Fruit fly (Drosophila melanogaster): ENCODE data around the gene Rubicon.
A peak's percentile ranks its signal among the peaks of the same experiment; 100 is the strongest.

Gene Rubicon

DNA sequence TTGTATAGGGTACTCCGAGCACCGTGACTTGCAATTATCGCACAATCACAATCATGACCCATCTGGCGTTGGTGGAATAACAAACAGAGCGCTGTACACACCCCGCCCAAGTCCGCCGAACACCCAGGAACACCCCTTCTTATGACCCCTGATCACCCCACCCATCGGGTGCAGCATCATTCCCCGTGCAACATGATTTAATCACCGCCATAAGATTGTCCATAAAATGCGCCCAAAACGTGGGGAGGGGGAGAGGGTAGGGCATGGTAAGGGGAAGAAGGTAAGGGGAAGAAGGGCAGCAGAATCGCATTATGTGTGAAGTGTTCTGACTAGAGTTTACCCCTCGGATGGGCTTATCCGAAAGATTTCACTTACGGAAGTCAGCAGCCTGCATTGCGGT lies 16.5 kb upstream of the Rubicon start:
- no peak for TF ChIP-seq CG8478 (optimal IDR thresholded peaks at IDR 0.05)
- no peak for TF ChIP-seq pan (optimal IDR thresholded peaks at IDR 0.05)
- no peak for TF ChIP-seq Dll (optimal IDR thresholded peaks at IDR 0.05)
- TF ChIP-seq usp (GFP tag; optimal IDR thresholded peaks at IDR 0.05) = no peak
- no peak for TF ChIP-seq psq (optimal IDR thresholded peaks at IDR 0.05)
- no peak for TF ChIP-seq EcR (GFP tag; optimal IDR thresholded peaks at IDR 0.05)

DNA sequence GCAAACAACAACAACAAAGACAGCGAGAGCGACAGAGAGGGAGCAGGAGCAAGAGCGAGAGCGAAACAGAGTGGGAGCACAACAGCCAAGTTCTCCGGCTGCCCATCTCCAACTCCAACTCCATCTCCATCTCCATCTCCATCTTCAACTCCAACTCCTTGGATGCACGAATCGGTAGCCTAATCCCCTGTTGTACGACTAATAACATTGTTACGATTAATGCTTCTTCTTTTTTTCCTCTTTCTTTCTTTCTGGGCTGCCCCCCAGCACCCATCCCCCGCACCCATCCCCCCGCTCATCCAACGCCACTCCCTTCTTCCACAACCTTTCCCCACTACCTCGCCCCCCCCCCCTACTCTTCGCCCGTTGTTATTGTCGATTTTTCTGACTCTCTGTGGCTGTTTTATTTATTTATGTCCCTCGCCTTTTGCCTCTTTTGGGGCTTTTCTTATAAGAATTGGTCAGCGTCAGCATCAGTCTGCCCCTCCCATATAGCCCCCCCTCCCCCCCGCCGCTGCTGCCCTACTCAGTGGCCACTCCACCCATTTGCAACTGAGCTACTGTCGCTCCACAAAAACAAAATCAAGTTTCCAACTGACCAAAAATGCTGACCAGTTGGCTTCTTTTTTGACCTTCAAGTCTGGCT lies 15.6 kb upstream of the Rubicon start:
- TF ChIP-seq psq (optimal IDR thresholded peaks at IDR 0.05) (no peak), Dll (optimal IDR thresholded peaks at IDR 0.05) (peak; percentile 57), usp (GFP tag; optimal IDR thresholded peaks at IDR 0.05) (no peak)

DNA sequence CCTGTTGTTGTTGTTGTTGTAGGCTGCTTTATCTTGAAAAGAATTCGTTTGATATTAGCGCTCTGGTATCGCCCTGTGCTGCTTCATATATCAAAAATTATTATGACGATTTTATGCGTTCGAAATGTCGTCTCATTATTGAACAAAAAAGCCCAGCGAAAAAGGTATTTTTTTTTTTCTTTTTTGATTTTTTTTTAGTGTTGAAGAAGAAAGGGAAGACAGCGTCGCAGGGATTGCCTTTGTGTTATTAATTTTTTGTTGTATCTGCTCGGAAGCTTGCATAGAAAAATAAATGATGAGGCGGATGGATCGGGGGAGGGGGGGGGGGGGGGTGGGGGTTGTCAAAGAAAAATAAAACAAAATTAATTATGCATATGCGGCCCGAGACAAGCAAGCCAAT lies 14.6 kb upstream of the Rubicon start:
- no peak for TF ChIP-seq psq (optimal IDR thresholded peaks at IDR 0.05)
- no peak for TF ChIP-seq Dll (optimal IDR thresholded peaks at IDR 0.05)
- TF ChIP-seq usp (GFP tag; optimal IDR thresholded peaks at IDR 0.05) = no peak
- TF ChIP-seq EcR (GFP tag; optimal IDR thresholded peaks at IDR 0.05) = no peak
- TF ChIP-seq CG8478 (optimal IDR thresholded peaks at IDR 0.05) = no peak
- TF ChIP-seq pan (optimal IDR thresholded peaks at IDR 0.05) = no peak

DNA sequence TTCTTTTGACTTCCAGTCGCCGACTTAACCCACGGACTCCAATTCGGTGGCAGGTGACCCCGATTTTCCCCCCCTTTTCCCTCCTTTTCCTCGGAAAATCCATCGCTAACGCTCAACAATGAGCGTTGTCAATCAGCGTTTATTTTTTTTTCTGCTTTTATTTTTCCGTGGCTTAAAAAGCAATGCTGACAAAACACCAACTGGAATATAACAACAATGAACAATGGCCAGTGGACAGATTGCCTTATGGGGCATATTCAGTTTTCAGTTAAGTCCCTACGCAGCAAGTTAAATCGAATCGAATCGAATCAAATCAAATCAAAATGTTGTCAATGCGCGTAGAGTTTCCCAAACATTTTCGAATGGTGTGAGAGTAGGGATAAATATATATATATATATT lies 13.1 kb upstream of the Rubicon start:
- no peak for TF ChIP-seq Dll (optimal IDR thresholded peaks at IDR 0.05)
- no peak for TF ChIP-seq usp (GFP tag; optimal IDR thresholded peaks at IDR 0.05)
- TF ChIP-seq psq (optimal IDR thresholded peaks at IDR 0.05) = no peak
- no peak for TF ChIP-seq pan (optimal IDR thresholded peaks at IDR 0.05)
- no peak for TF ChIP-seq CG8478 (optimal IDR thresholded peaks at IDR 0.05)
- no peak for TF ChIP-seq EcR (GFP tag; optimal IDR thresholded peaks at IDR 0.05)

DNA sequence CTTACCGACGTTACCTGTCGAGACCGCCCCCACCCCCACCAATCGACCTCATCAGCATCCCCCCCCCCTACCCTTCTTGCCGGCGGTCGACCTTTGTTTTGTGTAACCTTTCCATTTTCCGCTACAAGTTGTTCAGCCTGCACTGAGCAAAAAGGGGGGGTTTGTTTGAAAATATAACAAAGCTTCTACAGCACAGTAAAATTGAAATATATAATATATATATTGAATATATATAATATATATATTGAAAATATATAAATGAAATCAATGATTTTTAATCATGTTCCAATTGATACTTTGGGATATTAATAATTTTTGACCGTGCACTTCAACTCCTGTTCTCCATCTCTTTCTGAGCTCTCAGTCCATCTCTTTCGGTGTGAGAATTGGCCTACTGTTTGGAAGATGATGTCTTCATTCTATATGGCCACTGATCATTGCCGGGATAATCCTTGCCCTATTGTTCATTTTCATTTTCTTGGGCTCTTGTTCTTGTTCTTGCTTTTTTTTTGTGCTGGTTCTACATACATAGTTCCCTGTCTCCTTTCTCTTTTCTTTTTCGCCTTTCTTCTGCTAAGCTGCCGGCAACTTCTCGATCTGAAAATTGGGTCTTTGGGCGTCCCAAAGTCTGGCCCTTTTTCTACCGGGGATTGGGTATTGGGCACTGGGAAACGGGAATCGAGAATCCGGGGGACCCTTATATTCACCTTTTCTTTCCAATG lies 11.1 kb upstream of the Rubicon start:
- no peak for TF ChIP-seq EcR (GFP tag; optimal IDR thresholded peaks at IDR 0.05)
- TF ChIP-seq usp (GFP tag; optimal IDR thresholded peaks at IDR 0.05) = no peak
- no peak for TF ChIP-seq Dll (optimal IDR thresholded peaks at IDR 0.05)
- no peak for TF ChIP-seq pan (optimal IDR thresholded peaks at IDR 0.05)
- no peak for TF ChIP-seq psq (optimal IDR thresholded peaks at IDR 0.05)
- no peak for TF ChIP-seq CG8478 (optimal IDR thresholded peaks at IDR 0.05)

DNA sequence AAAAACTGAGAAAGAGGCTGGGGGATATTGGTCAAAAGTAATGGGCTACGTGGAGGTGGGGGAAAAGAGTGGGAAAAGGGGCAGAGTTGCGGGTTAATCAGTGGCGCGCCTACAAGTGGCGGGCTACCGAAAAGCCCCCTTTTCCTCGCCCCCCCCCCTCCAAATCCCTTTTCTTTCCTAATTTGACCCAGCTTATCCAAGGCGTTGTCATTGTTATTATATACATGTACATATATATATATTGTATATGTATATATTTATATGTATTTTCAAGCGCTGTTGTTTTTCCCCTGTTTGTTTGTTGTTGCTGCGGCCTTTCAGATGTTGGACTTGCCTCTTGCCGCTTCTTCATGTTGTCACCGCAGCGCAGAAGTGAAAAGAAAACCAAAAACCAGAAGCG lies 9.8 kb upstream of the Rubicon start:
- TF ChIP-seq pan (optimal IDR thresholded peaks at IDR 0.05) (no peak), EcR (GFP tag; optimal IDR thresholded peaks at IDR 0.05) (no peak), CG8478 (optimal IDR thresholded peaks at IDR 0.05) (no peak), psq (optimal IDR thresholded peaks at IDR 0.05) (no peak), Dll (optimal IDR thresholded peaks at IDR 0.05) (no peak), usp (GFP tag; optimal IDR thresholded peaks at IDR 0.05) (no peak)

DNA sequence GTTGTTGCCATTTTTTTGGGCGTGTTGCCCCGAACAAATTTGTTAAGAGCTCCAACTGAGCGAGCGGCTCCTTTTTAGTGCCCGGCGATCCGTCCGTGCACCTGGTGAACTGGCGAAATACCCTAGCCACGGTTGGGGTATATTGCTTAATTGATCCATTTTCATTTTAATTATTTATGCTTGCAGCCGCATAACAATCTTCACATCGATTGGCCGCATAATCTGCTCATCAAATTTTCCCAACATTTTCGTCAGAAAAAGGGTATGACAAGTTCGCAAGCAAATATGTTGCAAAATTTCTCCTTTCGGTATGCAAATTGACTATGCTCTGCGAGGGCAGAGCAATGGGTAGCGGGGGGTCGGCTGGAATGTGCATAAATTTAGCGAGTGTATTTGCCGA lies 9.2 kb upstream of the Rubicon start:
- TF ChIP-seq EcR (GFP tag; optimal IDR thresholded peaks at IDR 0.05) (no peak), pan (optimal IDR thresholded peaks at IDR 0.05) (peak; percentile 11)

DNA sequence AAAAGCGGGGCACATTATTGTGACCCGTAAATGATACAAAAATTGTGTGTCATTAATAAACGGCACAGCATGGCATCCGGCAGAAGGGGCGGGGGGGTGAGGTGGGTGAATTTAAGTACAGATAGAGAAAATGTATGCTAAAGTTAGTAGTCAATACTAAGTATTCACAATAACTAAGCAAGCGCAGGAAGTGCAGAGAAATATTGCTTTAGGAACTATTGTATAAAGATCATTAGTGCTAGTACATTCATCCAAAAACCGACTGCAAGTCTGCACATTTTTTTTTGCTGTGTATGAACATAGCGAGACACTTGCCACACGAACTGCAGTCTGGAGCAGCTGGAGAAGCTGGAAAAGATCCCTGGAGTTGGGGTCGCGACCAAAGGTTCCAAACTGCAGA lies 7.4 kb upstream of the Rubicon start:
- TF ChIP-seq psq (optimal IDR thresholded peaks at IDR 0.05) = no peak
- TF ChIP-seq pan (optimal IDR thresholded peaks at IDR 0.05) = no peak
- TF ChIP-seq CG8478 (optimal IDR thresholded peaks at IDR 0.05) = no peak
- no peak for TF ChIP-seq Dll (optimal IDR thresholded peaks at IDR 0.05)
- TF ChIP-seq EcR (GFP tag; optimal IDR thresholded peaks at IDR 0.05) = no peak
- TF ChIP-seq usp (GFP tag; optimal IDR thresholded peaks at IDR 0.05) = no peak

DNA sequence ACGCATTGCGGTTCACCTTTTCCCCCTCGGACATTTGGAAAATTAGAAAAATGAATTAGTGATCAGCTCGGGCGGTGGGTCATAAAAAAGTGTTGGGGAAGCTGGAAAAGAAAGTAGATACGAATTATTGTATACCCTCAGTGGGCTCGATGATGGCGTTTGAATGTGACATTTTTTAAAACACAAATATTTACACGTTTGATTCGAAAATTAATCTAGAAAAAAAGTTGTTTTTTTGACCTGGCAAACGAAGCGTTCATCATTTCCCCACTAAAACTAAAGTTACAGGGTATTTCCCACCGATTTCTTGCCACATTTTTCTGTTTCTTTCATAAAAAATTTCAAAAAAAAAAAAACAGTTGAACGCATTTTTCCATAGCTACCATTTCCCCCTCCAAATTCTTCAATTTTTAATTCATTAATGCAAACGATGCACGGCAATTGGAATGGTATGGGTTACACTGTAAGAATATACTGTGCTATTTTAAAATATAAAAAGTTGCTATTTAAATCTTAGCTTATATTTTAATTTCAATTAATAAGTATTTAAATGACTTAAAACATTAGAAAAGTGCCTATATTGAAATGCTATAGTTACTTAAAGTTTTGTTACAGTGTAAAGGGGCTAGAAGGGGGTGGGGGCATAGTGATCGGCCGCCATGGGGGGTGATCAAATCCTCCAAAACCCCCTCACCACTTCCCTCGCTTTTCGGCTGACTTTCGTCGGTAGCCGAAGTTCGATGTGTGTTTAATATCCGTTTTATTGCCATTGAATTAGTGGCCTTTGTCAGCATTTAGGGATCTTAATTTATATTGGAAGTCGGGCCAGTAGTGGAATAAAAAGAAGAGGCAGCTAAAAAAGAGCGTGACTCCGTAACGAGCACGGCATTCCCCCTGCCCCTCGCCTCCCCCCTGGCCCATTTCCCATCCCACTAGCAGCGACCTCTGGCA lies 5.2 kb upstream of the Rubicon start:
- TF ChIP-seq Dll (optimal IDR thresholded peaks at IDR 0.05) (no peak), psq (optimal IDR thresholded peaks at IDR 0.05) (no peak), pan (optimal IDR thresholded peaks at IDR 0.05) (no peak), usp (GFP tag; optimal IDR thresholded peaks at IDR 0.05) (no peak), EcR (GFP tag; optimal IDR thresholded peaks at IDR 0.05) (no peak), CG8478 (optimal IDR thresholded peaks at IDR 0.05) (no peak)

DNA sequence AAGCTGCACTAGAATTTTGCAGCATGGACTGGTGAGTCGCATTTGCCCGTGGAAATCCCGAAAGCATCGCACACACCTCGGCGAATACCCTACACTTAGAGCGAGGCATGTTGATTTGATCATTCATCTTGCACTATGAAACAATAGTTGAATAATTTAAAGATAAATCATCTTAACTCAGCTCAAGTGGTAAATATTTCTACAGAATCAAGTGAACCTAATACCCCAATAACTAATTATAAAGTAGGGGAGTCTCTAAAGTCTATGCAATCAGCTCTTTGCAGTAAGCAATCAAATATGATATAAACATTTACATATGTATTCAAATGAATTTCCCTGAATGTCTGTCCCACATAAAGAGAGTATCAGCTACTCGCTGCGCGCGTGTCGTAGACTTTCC lies 571 bp downstream of the Rubicon start:
- TF ChIP-seq CG8478 (optimal IDR thresholded peaks at IDR 0.05) = no peak
- no peak for TF ChIP-seq usp (GFP tag; optimal IDR thresholded peaks at IDR 0.05)
- TF ChIP-seq EcR (GFP tag; optimal IDR thresholded peaks at IDR 0.05) = no peak
- no peak for TF ChIP-seq Dll (optimal IDR thresholded peaks at IDR 0.05)
- no peak for TF ChIP-seq psq (optimal IDR thresholded peaks at IDR 0.05)
- TF ChIP-seq pan (optimal IDR thresholded peaks at IDR 0.05) = no peak

DNA sequence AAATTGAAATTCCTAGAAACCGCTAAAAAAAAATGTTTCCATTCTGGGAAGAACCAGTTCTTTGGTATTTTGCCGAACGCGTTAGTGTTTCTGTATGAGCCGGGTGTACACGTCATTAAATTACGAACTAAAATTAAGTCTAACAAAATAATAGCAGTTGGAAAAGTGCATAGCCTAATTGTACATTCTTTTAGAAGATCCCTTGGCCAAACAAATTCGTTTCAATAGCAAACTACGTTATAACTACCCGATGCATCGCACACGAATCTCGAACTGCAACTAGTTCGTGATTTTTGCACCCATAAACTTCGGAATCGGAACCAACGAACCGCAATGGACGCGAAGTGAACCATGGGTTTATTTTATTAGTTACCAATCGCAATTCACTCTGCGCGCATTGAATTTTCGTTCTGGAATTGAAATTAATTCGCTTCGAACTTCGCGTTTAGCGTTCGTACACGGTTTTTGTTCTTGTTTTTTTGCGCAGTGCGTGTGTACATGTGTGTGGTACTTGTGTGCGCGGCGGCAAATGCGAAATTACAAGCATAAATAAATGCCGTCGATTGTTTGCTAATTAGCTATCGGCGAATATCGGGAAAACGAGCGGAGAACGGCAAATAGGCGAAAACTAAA lies 4.4 kb downstream of the Rubicon start, which contains the start of gene CAH3:
TSS of gene CAH3 (plus strand) at position 64 of the 633 bp plus-strand sequence.
- TF ChIP-seq EcR (GFP tag; optimal IDR thresholded peaks at IDR 0.05) (no peak), CG8478 (optimal IDR thresholded peaks at IDR 0.05) (no peak), pan (optimal IDR thresholded peaks at IDR 0.05) (no peak), usp (GFP tag; optimal IDR thresholded peaks at IDR 0.05) (no peak)

Data from whole organism.